Fruit fly (Drosophila melanogaster) whole organism, pupa: Measurements from ENCODE around the gene Tgi.

Experiments used
- CG10348 ChIP-seq: fragments of 200-800 bp; sonication (Bioruptor generic); IDR thresholded peaks from 2 replicates; pipeline ENCODE4 v1.3.6; 2022; ENCODE audit warnings: missing biosample characterization, missing genetic modification characterization
- CG12605 ChIP-seq: fragments of 200-800 bp; sonication (Bioruptor generic); IDR thresholded peaks from 2 replicates; pipeline ENCODE4 v1.3.6; 2022; ENCODE audit warnings: missing biosample characterization, missing genetic modification characterization
- CG13204 ChIP-seq: fragments of 200-800 bp; sonication (Bioruptor generic); optimal IDR thresholded peaks from 2 replicates; lab custom pipeline; 2018; ENCODE audit warnings: missing biosample characterization, mild to moderate bottlenecking, missing genetic modification characterization, moderate library complexity
- CG14655 ChIP-seq: fragments of 200-800 bp; sonication (Bioruptor generic); optimal IDR thresholded peaks from 3 replicates; lab custom pipeline; 2017; ENCODE audit warnings: mild to moderate bottlenecking, missing biosample characterization, missing genetic modification reagents, missing genetic modification characterization
- CG15710 ChIP-seq: fragments of 200-800 bp; sonication (Bioruptor generic); optimal IDR thresholded peaks from 2 replicates; lab custom pipeline; 2018; ENCODE audit warnings: missing biosample characterization, mild to moderate bottlenecking, missing genetic modification characterization, moderate library complexity
- CG17806 ChIP-seq: fragments of 200-800 bp; sonication (Bioruptor generic); optimal IDR thresholded peaks from 2 replicates; lab custom pipeline; 2018; ENCODE audit warnings: missing biosample characterization, mild to moderate bottlenecking, missing genetic modification characterization, moderate library complexity
- CG32121 ChIP-seq: fragments of 200-800 bp; sonication (Bioruptor generic); IDR thresholded peaks from 2 replicates; pipeline ENCODE4 v1.3.6; 2022; ENCODE audit warnings: missing biosample characterization, missing genetic modification characterization
- CG34367 ChIP-seq: fragments of 200-800 bp; sonication (Bioruptor generic); optimal IDR thresholded peaks from 2 replicates; lab custom pipeline; 2018; ENCODE audit warnings: missing biosample characterization, mild to moderate bottlenecking, missing genetic modification characterization
- CG4496 ChIP-seq: fragments of 200-800 bp; sonication (Bioruptor generic); IDR thresholded peaks from 3 replicates; pipeline ENCODE4 v1.3.6; 2022; ENCODE audit warnings: missing biosample characterization, missing genetic modification characterization
- CG8159 ChIP-seq: fragments of 200-800 bp; sonication (Bioruptor generic); optimal IDR thresholded peaks from 3 replicates; lab custom pipeline; 2018; ENCODE audit warnings: missing biosample characterization, mild to moderate bottlenecking, missing genetic modification characterization, moderate library complexity
- CG8301 ChIP-seq: fragments of 200-800 bp; sonication (Bioruptor generic); optimal IDR thresholded peaks from 2 replicates; lab custom pipeline; 2018; ENCODE audit warnings: missing biosample characterization, mild to moderate bottlenecking, missing genetic modification characterization
- CG9948 ChIP-seq: fragments of 200-800 bp; sonication (Bioruptor generic); optimal IDR thresholded peaks from 2 replicates; lab custom pipeline; 2018; ENCODE audit warnings: missing biosample characterization, mild to moderate bottlenecking, missing genetic modification characterization, moderate library complexity
- D1 ChIP-seq: fragments of 200-800 bp; sonication (Bioruptor generic); optimal IDR thresholded peaks from 2 replicates; lab custom pipeline; 2018; ENCODE audit warnings: missing biosample characterization, mild to moderate bottlenecking, missing genetic modification characterization, moderate library complexity
- EcR ChIP-seq: fragments of 200-800 bp; sonication (Bioruptor generic); optimal IDR thresholded peaks from 3 replicates; lab custom pipeline; 2019; ENCODE audit warnings: missing biosample characterization, missing genetic modification characterization, mild to moderate bottlenecking, moderate library complexity, missing genetic modification reagents
- Ets98B ChIP-seq: fragments of 200-800 bp; sonication (Bioruptor generic); IDR thresholded peaks from 2 replicates; pipeline ENCODE4 v1.3.6; 2022; ENCODE audit warnings: missing biosample characterization, missing genetic modification characterization
- Pif1A ChIP-seq: fragments of 200-800 bp; sonication (Bioruptor generic); optimal IDR thresholded peaks from 3 replicates; lab custom pipeline; 2016; ENCODE audit warnings: missing biosample characterization, missing genetic modification characterization
- Pif1B ChIP-seq: fragments of 200-800 bp; sonication (Bioruptor generic); optimal IDR thresholded peaks from 3 replicates; lab custom pipeline; 2016; ENCODE audit warnings: missing biosample characterization, missing genetic modification characterization
- Snoo ChIP-seq: fragments of 200-800 bp; sonication (Bioruptor generic); optimal IDR thresholded peaks from 3 replicates; lab custom pipeline; 2017; ENCODE audit warnings: missing biosample characterization, mild to moderate bottlenecking, missing genetic modification characterization, inconsistent platforms
- fd96Ca ChIP-seq: fragments of 200-800 bp; sonication (Bioruptor generic); IDR thresholded peaks from 3 replicates; pipeline ENCODE4 v1.3.6; 2022; ENCODE audit warnings: missing biosample characterization, missing genetic modification characterization
- gl ChIP-seq: fragments of 200-800 bp; sonication (Bioruptor generic); optimal IDR thresholded peaks from 2 replicates; lab custom pipeline; 2018; ENCODE audit warnings: missing biosample characterization, mild to moderate bottlenecking, missing genetic modification characterization
- rn ChIP-seq: fragments of 200-800 bp; sonication (Bioruptor generic); IDR thresholded peaks from 2 replicates; pipeline ENCODE4 v1.3.6; 2022; ENCODE audit warnings: missing biosample characterization, missing genetic modification characterization

Tgi gene

dm6 chr3L:13513112-13513538 is 26.5 kb downstream of the Tgi start, which contains the start of the genes Vps36 and Liprin-beta:
Vps36 (minus strand) TSS chr3L:13513112.
Liprin-beta (plus strand) TSS chr3L:13513254.
- TF ChIP-seq rn (GFP tag; lab: Robert Waterston, UW) (peak; percentile 62), fd96Ca (GFP tag; lab: Robert Waterston, UW) (peak; percentile 76), D1 (tag; lab: Kevin White, UChicago) (no peak), CG10348 (GFP tag; lab: Robert Waterston, UW) (peak; percentile 66; the same call in 1 of the 2 replicates), Snoo (no peak), Pif1B (GFP tag; lab: Kevin White, UChicago) (no peak), CG14655 (GFP tag; lab: Kevin White, UChicago) (no peak), CG4496 (peak; percentile 85), CG12605 (GFP tag; lab: Robert Waterston, UW) (no peak), Pif1A (no peak), CG32121 (GFP tag; lab: Robert Waterston, UW) (peak; percentile 80), CG34367 (no peak), CG9948 (tag; lab: Kevin White, UChicago) (peak; percentile 69), CG15710 (peak; percentile 80), CG17806 (peak; percentile 75), CG8159 (tag; lab: Kevin White, UChicago) (no peak), EcR (GFP tag; lab: Kevin White, UChicago) (no peak), CG8301 (tag; lab: Kevin White, UChicago) (no peak), Ets98B (GFP tag; lab: Robert Waterston, UW) (peak; percentile 67), gl (no peak), CG13204 (GFP tag; lab: Kevin White, UChicago) (no peak)

- TF ChIP-seq Snoo (no peak), CG14655 (GFP tag; lab: Kevin White, UChicago) (no peak), CG32121 (GFP tag; lab: Robert Waterston, UW) (peak; percentile 57; the same call in 1 of the 2 replicates), fd96Ca (GFP tag; lab: Robert Waterston, UW) (0 out of 3 replicates have a peak, but pooled peaks have one; percentile 34)
These were observed 33.1 kb downstream of the Tgi start, which contains the start of gene CG10710 for dm6 chr3L:13519555-13520284. CG10710 (minus strand) TSS chr3L:13519605.
